Worm (Caenorhabditis elegans): ENCODE measurements around the gene fat-3.

Gene fat-3

DNA sequence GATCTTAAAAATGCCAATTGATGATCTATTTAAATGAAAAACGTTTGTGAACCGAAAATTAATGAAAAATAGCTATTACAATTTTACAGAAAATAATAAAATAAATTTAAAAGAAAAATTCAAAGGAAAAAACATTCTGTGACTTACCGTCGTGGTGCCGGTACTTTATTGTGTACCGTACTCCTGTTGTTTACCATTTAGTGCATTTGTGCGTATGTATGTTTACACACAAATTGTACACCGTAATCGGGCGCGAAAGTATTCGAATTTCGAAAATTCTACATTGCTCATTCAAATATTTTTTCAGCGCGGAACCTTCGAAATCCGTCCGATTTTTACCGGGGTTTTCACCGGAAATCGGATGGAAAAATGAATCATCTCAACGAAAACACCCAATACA is 24.8 kb upstream of the fat-3 start, which contains the start of gene T13F2.6 (continued):
- TF ChIP-seq Y67H2A.10 (GFP tag; conservative IDR thresholded peaks at IDR 0.05) = no peak
- peak; percentile 64; the same call in 1 of the 2 replicates for TF ChIP-seq hmg-1.2 (GFP tag; IDR thresholded peaks at IDR 0.05)
- TF ChIP-seq snpc-1.1 (tag; optimal IDR thresholded peaks at IDR 0.05; ENCODE audit: insufficient read depth) = peak; percentile 57
- TF ChIP-seq B0336.3 (GFP tag; IDR thresholded peaks at IDR 0.05) = peak; percentile 60; the same call in 1 of the 2 replicates
- peak; percentile 65 for TF ChIP-seq athp-1 (tag; optimal IDR thresholded peaks at IDR 0.05)
- peak; percentile 93 for TF ChIP-seq lin-54 (GFP tag; optimal IDR thresholded peaks at IDR 0.05)
- TF ChIP-seq pbrm-1 (GFP tag; IDR thresholded peaks at IDR 0.05) = peak; percentile 79
- no peak for TF ChIP-seq hmg-20 (GFP tag; IDR thresholded peaks at IDR 0.05)

ce11 chrIV:9784689-9785088 is 18.1 kb upstream of the fat-3 start, which contains the start of gene sre-4:
Gene sre-4 (minus strand): TSS chrIV:9784789.
- TF ChIP-seq F52B5.7 (tag; optimal IDR thresholded peaks at IDR 0.05) = no peak
- TF ChIP-seq Y53G8AR.9 (GFP tag; conservative IDR thresholded peaks at IDR 0.05) = no peak
- no peak for TF ChIP-seq nhr-80 (tag; optimal IDR thresholded peaks at IDR 0.05)
- TF ChIP-seq efl-1 (GFP tag; optimal IDR thresholded peaks at IDR 0.05) = no peak
- TF ChIP-seq F39B2.1 (GFP tag; IDR thresholded peaks at IDR 0.05) = no peak
- TF ChIP-seq dpl-1 (GFP tag; optimal IDR thresholded peaks at IDR 0.05) = no peak
- no peak for TF ChIP-seq sdz-38 (tag; optimal IDR thresholded peaks at IDR 0.05)
- no peak for TF ChIP-seq egl-18 (GFP tag; IDR thresholded peaks at IDR 0.05)
- no peak for TF ChIP-seq mcd-1 (GFP tag; IDR thresholded peaks at IDR 0.05)
- TF ChIP-seq fkh-3 (tag; optimal IDR thresholded peaks at IDR 0.05) = no peak
- no peak for TF ChIP-seq lsy-27 (tag; optimal IDR thresholded peaks at IDR 0.05; ENCODE audit: borderline replicate concordance, insufficient read depth)
- no peak for TF ChIP-seq pha-4 (tag; optimal IDR thresholded peaks at IDR 0.05)
- TF ChIP-seq snpc-3.4 (tag; optimal IDR thresholded peaks at IDR 0.05) = no peak
- no peak for TF ChIP-seq B0261.1 (tag; optimal IDR thresholded peaks at IDR 0.05)
- no peak for TF ChIP-seq tlf-1 (GFP tag; optimal IDR thresholded peaks at IDR 0.05)
- TF ChIP-seq Y53F4B.3 (GFP tag; IDR thresholded peaks at IDR 0.05) = no peak
- TF ChIP-seq ztf-18 (tag; optimal IDR thresholded peaks at IDR 0.05) = no peak
- TF ChIP-seq akir-1 (GFP tag; optimal IDR thresholded peaks at IDR 0.05) = no peak
- TF ChIP-seq madf-6 (GFP tag; IDR thresholded peaks at IDR 0.05) = no peak
- no peak for TF ChIP-seq C17E4.6 (GFP tag; IDR thresholded peaks at IDR 0.05)

- TF ChIP-seq hrde-1 (tag; optimal IDR thresholded peaks at IDR 0.05; ENCODE audit: borderline replicate concordance) = no peak
Measured at ce11 chrIV:9789496-9789895, 13.3 kb upstream of the fat-3 start, which contains the start of gene T13F2.4. Gene T13F2.4 (plus strand): TSS chrIV:9789796.

- TF ChIP-seq fkh-3 (tag; optimal IDR thresholded peaks at IDR 0.05) = no peak
Measured at ce11 chrIV:9790708-9791107, 12.1 kb upstream of the fat-3 start.

DNA sequence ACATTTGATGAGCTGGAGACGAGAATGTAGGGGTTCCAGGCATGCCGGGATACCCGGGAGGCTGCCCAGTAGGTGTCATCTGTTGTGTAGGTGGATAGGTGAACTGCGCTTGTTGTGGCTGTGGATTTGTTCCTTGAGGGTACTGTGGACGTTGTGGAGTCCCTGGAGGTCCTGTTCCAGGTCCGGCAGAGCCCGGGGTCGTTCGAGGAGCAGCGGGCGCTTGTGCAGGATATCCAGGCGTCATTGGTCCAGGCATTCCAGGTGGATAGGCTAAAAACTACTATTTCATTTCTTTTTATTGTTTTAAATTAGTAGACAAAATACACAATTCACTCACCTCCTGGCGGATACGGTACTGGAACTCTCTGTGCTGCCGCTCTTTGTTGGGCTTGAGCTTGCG is 7.6 kb upstream of the fat-3 start:
- TF ChIP-seq repo-1 (tag; optimal IDR thresholded peaks at IDR 0.05) (no peak), die-1 (tag; optimal IDR thresholded peaks at IDR 0.05) (no peak), F49E8.2 (tag; optimal IDR thresholded peaks at IDR 0.05; ENCODE audit: insufficient read depth) (no peak), madf-8 (GFP tag; conservative IDR thresholded peaks at IDR 0.05) (no peak), snpc-4 (GFP tag; optimal IDR thresholded peaks at IDR 0.05) (no peak), snpc-4 (tag; optimal IDR thresholded peaks at IDR 0.05) (no peak), ceh-91 (GFP tag; IDR thresholded peaks at IDR 0.05) (no peak), lag-1 (GFP tag; IDR thresholded peaks at IDR 0.05) (no peak), bed-2 (GFP tag; IDR thresholded peaks at IDR 0.05) (no peak), nhr-120 (GFP tag; IDR thresholded peaks at IDR 0.05) (no peak), ztf-3 (GFP tag; optimal IDR thresholded peaks at IDR 0.05) (no peak), hlh-12 (tag; optimal IDR thresholded peaks at IDR 0.05) (no peak), tbp1 (GFP tag; optimal IDR thresholded peaks at IDR 0.05) (no peak), lin-26 (GFP tag; IDR thresholded peaks at IDR 0.05) (no peak), ztf-25 (GFP tag; IDR thresholded peaks at IDR 0.05) (no peak), F39B2.1 (GFP tag; IDR thresholded peaks at IDR 0.05) (no peak)
